Worm (Caenorhabditis elegans) whole organism, L4 larva: ENCODE data around the gene W01B6.6.

Experiments used
- D1046.2 ChIP-seq: fragments of 200-800 bp; sonication (Bioruptor generic); IDR thresholded peaks from 2 replicates; pipeline ENCODE4 v1.3.6; 2022; ENCODE audit warnings: missing genetic modification characterization, missing compliant biosample characterization
- T20F7.1 ChIP-seq: fragments of 200-800 bp; sonication (Bioruptor generic); optimal IDR thresholded peaks from 2 replicates; lab custom pipeline; 2018; ENCODE audit warnings: mild to moderate bottlenecking, missing genetic modification characterization, missing compliant biosample characterization
- Y48G9A.11 ChIP-seq: fragments of 200-800 bp; sonication (Bioruptor generic); IDR thresholded peaks from 2 replicates; pipeline ENCODE4 v1.3.6; 2022; ENCODE audit warnings: missing genetic modification reagents, missing genetic modification characterization, missing compliant biosample characterization
- Y5F2A.4 ChIP-seq: fragments of 200-800 bp; sonication (Bioruptor generic); optimal IDR thresholded peaks from 2 replicates; lab custom pipeline; 2018; ENCODE audit warnings: mild to moderate bottlenecking, missing genetic modification characterization, missing compliant biosample characterization
- ZK546.5 ChIP-seq, 2 experiments: sonication (generic microtip); optimal IDR thresholded peaks; 2 replicates each; lab custom pipeline; 2017; ENCODE audit warnings: missing biosample characterization in 2 of 2, missing genetic modification characterization in 2 of 2
- arid-1 ChIP-seq: fragments of 200-800 bp; sonication (Bioruptor generic); conservative IDR thresholded peaks from 2 replicates; pipeline ENCODE4 v1.3.6; 2022; ENCODE audit warnings: missing genetic modification reagents, missing genetic modification characterization, missing compliant biosample characterization
- cey-2 ChIP-seq: sonication (generic microtip); optimal IDR thresholded peaks from 3 replicates; lab custom pipeline; 2017; ENCODE audit warnings: missing genetic modification characterization, mild to moderate bottlenecking, missing compliant biosample characterization, antibody characterized with exemption, borderline replicate concordance; ENCODE audit not compliant: insufficient read depth
- ctbp-1 ChIP-seq: fragments of 200-800 bp; sonication (Bioruptor generic); IDR thresholded peaks from 2 replicates; pipeline ENCODE4 v1.3.6; 2022; ENCODE audit warnings: missing genetic modification reagents, missing genetic modification characterization, missing compliant biosample characterization
- dmd-9 ChIP-seq: fragments of 200-800 bp; sonication (Bioruptor generic); IDR thresholded peaks from 2 replicates; pipeline ENCODE4 v1.3.6; 2022; ENCODE audit warnings: missing genetic modification reagents, missing genetic modification characterization, missing compliant biosample characterization
- gei-8 ChIP-seq: fragments of 200-800 bp; sonication (Bioruptor generic); optimal IDR thresholded peaks from 2 replicates; lab custom pipeline; 2018; ENCODE audit warnings: mild to moderate bottlenecking, missing genetic modification characterization, missing compliant biosample characterization
- hif-1 ChIP-seq, 2 experiments: sonication (generic microtip); optimal IDR thresholded peaks; 2 replicates each; lab custom pipeline; 2016 to 2017; ENCODE audit warnings: missing compliant biosample characterization in 2 of 2, missing genetic modification characterization in 2 of 2, missing genetic modification reagents in 2 of 2, missing genotype in 2 of 2, mild to moderate bottlenecking in 1 of 2
- hlh-30 ChIP-seq: sonication (generic microtip); optimal IDR thresholded peaks from 2 replicates; lab custom pipeline; 2017; ENCODE audit warnings: antibody characterized with exemption, mild to moderate bottlenecking, missing genetic modification characterization, missing compliant biosample characterization; ENCODE audit not compliant: insufficient read depth
- jun-1 ChIP-seq: fragments of 150-350 bp; optimal IDR thresholded peaks from 2 replicates; lab custom pipeline; 2014; ENCODE audit warnings: missing biosample characterization, missing genetic modification reagents, missing genetic modification characterization
- lin-1 ChIP-seq: fragments of 200-800 bp; sonication (Bioruptor generic); IDR thresholded peaks from 2 replicates; pipeline ENCODE4 v1.3.6; 2022; ENCODE audit warnings: missing genetic modification reagents, missing genetic modification characterization, missing compliant biosample characterization
- lir-3 ChIP-seq: sonication (generic microtip); optimal IDR thresholded peaks from 2 replicates; lab custom pipeline; 2016; ENCODE audit warnings: mild to moderate bottlenecking, missing genetic modification characterization, missing compliant biosample characterization
- lsy-2 ChIP-seq, 2 experiments: fragments of 150-350 bp in 1 of 2; sonication (generic microtip) in 1 of 2; optimal IDR thresholded peaks; 2 replicates each; lab custom pipeline; 2014 to 2017; ENCODE audit warnings: missing biosample characterization in 2 of 2, missing genetic modification characterization in 2 of 2
- madf-5 ChIP-seq, 2 experiments: fragments of 200-800 bp; sonication (Bioruptor generic); IDR thresholded peaks; 2 replicates each; pipeline ENCODE4 v1.3.6; 2022; ENCODE audit warnings: missing compliant biosample characterization in 2 of 2, missing genetic modification characterization in 2 of 2
- mes-2 ChIP-seq: sonication (generic microtip); optimal IDR thresholded peaks from 2 replicates; lab custom pipeline; 2016; ENCODE audit warnings: missing genotype, mild to moderate bottlenecking, missing genetic modification characterization, missing compliant biosample characterization; ENCODE audit not compliant: poor library complexity, severe bottlenecking
- nhr-10 ChIP-seq: fragments of 150-350 bp; optimal IDR thresholded peaks from 2 replicates; lab custom pipeline; 2014; ENCODE audit warnings: missing biosample characterization, missing genetic modification characterization
- nhr-102 ChIP-seq: sonication (generic microtip); optimal IDR thresholded peaks from 2 replicates; lab custom pipeline; 2016; ENCODE audit warnings: mild to moderate bottlenecking, missing genetic modification characterization, moderate library complexity, missing compliant biosample characterization
- nhr-111 ChIP-seq: fragments of 200-800 bp; sonication (Bioruptor generic); optimal IDR thresholded peaks from 2 replicates; lab custom pipeline; 2018; ENCODE audit warnings: mild to moderate bottlenecking, missing genetic modification characterization, missing compliant biosample characterization
- nhr-237 ChIP-seq: sonication (generic microtip); optimal IDR thresholded peaks from 2 replicates; lab custom pipeline; 2017; ENCODE audit warnings: missing biosample characterization, missing genetic modification characterization
- nhr-25 ChIP-seq: sonication (generic microtip); optimal IDR thresholded peaks from 2 replicates; lab custom pipeline; 2017; ENCODE audit warnings: missing genetic modification characterization, mild to moderate bottlenecking, missing compliant biosample characterization, antibody characterized with exemption, moderate library complexity, borderline replicate concordance; ENCODE audit not compliant: insufficient read depth
- nhr-28 ChIP-seq: fragments of 150-350 bp; optimal IDR thresholded peaks from 2 replicates; lab custom pipeline; 2014; ENCODE audit warnings: missing biosample characterization, missing genetic modification characterization
- pha-4 ChIP-seq, 2 experiments: fragments of 150-350 bp in 1 of 2; fragments of 200-800 bp in 1 of 2; sonication (Bioruptor generic) in 1 of 2; IDR thresholded peaks in 1 of 2; optimal IDR thresholded peaks in 1 of 2; 2 replicates each; pipeline versions ENCODE4 v1.3.6 to Lab custom; 2014 to 2022; ENCODE audit warnings: missing genetic modification characterization in 2 of 2, missing genetic modification reagents in 2 of 2, missing biosample characterization in 1 of 2, missing compliant biosample characterization in 1 of 2
- saeg-2 ChIP-seq: fragments of 200-800 bp; sonication (Bioruptor generic); IDR thresholded peaks from 2 replicates; pipeline ENCODE4 v1.3.6; 2022; ENCODE audit warnings: missing genetic modification reagents, missing genetic modification characterization, missing compliant biosample characterization
- sdz-12 ChIP-seq: fragments of 200-800 bp; sonication (Bioruptor generic); optimal IDR thresholded peaks from 2 replicates; lab custom pipeline; 2018; ENCODE audit warnings: mild to moderate bottlenecking, missing genetic modification characterization, missing compliant biosample characterization
- set-16 ChIP-seq: fragments of 200-800 bp; sonication (Bioruptor generic); IDR thresholded peaks from 2 replicates; pipeline ENCODE4 v1.3.6; 2022; ENCODE audit warnings: missing genetic modification reagents, missing genetic modification characterization, missing compliant biosample characterization
- skn-1 ChIP-seq: fragments of 150-350 bp; optimal IDR thresholded peaks from 2 replicates; lab custom pipeline; 2014; ENCODE audit warnings: missing biosample characterization, missing genetic modification characterization
- snpc-1.2 ChIP-seq: fragments of 200-800 bp; sonication (Bioruptor generic); IDR thresholded peaks from 2 replicates; pipeline ENCODE4 v1.3.6; 2022; ENCODE audit warnings: missing genetic modification reagents, missing genetic modification characterization, missing compliant biosample characterization
- tag-97 ChIP-seq: fragments of 200-800 bp; sonication (Bioruptor generic); IDR thresholded peaks from 2 replicates; pipeline ENCODE4 v1.3.6; 2022; ENCODE audit warnings: missing genetic modification characterization, missing compliant biosample characterization
- tra-1 ChIP-seq: fragments of 200-800 bp; sonication (Bioruptor generic); IDR thresholded peaks from 2 replicates; pipeline ENCODE4 v1.3.6; 2022; ENCODE audit warnings: missing genetic modification reagents, missing genetic modification characterization, missing compliant biosample characterization
- unc-130 ChIP-seq: sonication (generic microtip); optimal IDR thresholded peaks from 2 replicates; lab custom pipeline; 2016; ENCODE audit warnings: missing genetic modification reagents, missing genetic modification characterization, missing compliant biosample characterization
- vab-7 ChIP-seq: fragments of 200-800 bp; sonication (Bioruptor generic); IDR thresholded peaks from 2 replicates; pipeline ENCODE4 v1.3.6; 2022; ENCODE audit warnings: missing genetic modification reagents, missing genetic modification characterization, missing compliant biosample characterization
- ztf-7 ChIP-seq: fragments of 150-350 bp; optimal IDR thresholded peaks from 2 replicates; lab custom pipeline; 2014; ENCODE audit warnings: missing biosample characterization, missing genetic modification characterization

W01B6.6 gene

ce11 chrIV:10080816-10081215, at the start of gene W01B6.6:
W01B6.6 (plus strand) TSS chrIV:10081116.
- no peak for TF ChIP-seq vab-7
- no peak for TF ChIP-seq ctbp-1 (GFP tag; lab: Robert Waterston, UW)
- TF ChIP-seq set-16 (GFP tag; lab: Robert Waterston, UW): no peak
- no peak for TF ChIP-seq tra-1 (GFP tag; lab: Robert Waterston, UW)
- no peak for TF ChIP-seq arid-1 (GFP tag; lab: Robert Waterston, UW)
- TF ChIP-seq Y48G9A.11 (GFP tag; lab: Robert Waterston, UW): no peak
- TF ChIP-seq hlh-30 (tag; lab: Kevin White, UChicago): no peak
- TF ChIP-seq nhr-28 (tag; lab: Kevin White, UChicago): no peak
- no peak for TF ChIP-seq pha-4 (GFP tag; IDR thresholded peaks at IDR 0.05; lab: Robert Waterston, UW)
- TF ChIP-seq pha-4 (tag; optimal IDR thresholded peaks at IDR 0.05; lab: Kevin White, UChicago): no peak
- no peak for TF ChIP-seq Y5F2A.4 (GFP tag; lab: Kevin White, UChicago)
- TF ChIP-seq T20F7.1 (GFP tag; lab: Kevin White, UChicago): no peak
- no peak for TF ChIP-seq cey-2 (tag; lab: Kevin White, UChicago)
- no peak for TF ChIP-seq skn-1 (tag; lab: Kevin White, UChicago)
- no peak for TF ChIP-seq tag-97

DNA sequence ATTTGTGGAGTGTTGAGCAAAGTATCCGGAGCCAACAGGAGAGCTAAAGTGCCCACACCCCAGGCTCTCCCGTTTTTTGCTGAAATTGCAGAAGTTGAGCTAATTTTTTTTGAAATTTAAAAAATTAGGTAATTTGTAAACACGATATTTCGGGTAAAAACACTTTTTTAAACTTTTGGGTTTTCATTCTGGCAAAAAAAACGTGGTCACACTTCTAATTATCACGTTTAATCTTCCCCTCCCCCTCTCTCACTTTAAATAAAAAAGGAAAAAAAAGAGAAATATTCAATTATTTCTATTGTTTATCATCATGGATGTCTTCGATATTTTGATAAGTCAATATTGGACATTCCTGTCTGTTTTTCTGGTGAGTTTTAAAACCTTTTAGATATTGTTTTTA, 47.9 kb upstream of the W01B6.6 start, which contains the start of gene F44D12.6:
F44D12.6 (plus strand) TSS at position 301 of the 400 bp plus-strand sequence.
- TF ChIP-seq snpc-1.2 (GFP tag; lab: Robert Waterston, UW): no peak
- no peak for TF ChIP-seq nhr-237 (tag; lab: Kevin White, UChicago)

ce11 chrIV:10036966-10037365, 44.0 kb upstream of the W01B6.6 start, which contains the start of gene F44D12.10:
F44D12.10 (minus strand) TSS chrIV:10037066.
- TF ChIP-seq lsy-2 (tag; optimal IDR thresholded peaks at IDR 0.05; lab: Kevin White, UChicago) (no peak), lir-3 (tag; lab: Kevin White, UChicago) (no peak), madf-5 (GFP tag; IDR thresholded peaks at IDR 0.05; lab: Robert Waterston, UW) (no peak), jun-1 (tag; lab: Kevin White, UChicago) (no peak), nhr-102 (no peak), hif-1 (tag; optimal IDR thresholded peaks at IDR 0.05; lab: Kevin White, UChicago) (no peak), nhr-10 (tag; lab: Kevin White, UChicago) (no peak), nhr-111 (no peak)

- TF ChIP-seq cey-2 (tag; lab: Kevin White, UChicago): no peak
- no peak for TF ChIP-seq ztf-7 (tag; lab: Kevin White, UChicago)
- TF ChIP-seq nhr-25 (tag; lab: Kevin White, UChicago): no peak
- TF ChIP-seq snpc-1.2 (GFP tag; lab: Robert Waterston, UW): no peak
- TF ChIP-seq hlh-30 (tag; lab: Kevin White, UChicago): no peak
- TF ChIP-seq saeg-2 (GFP tag; lab: Robert Waterston, UW): no peak
- TF ChIP-seq lin-1: no peak
- no peak for TF ChIP-seq ZK546.5 (tag; optimal IDR thresholded peaks at IDR 0.05; lab: Kevin White, UChicago)
- no peak for TF ChIP-seq T20F7.1 (GFP tag; lab: Kevin White, UChicago)
- no peak for TF ChIP-seq mes-2
- TF ChIP-seq dmd-9 (GFP tag; lab: Robert Waterston, UW): no peak
- TF ChIP-seq unc-130 (GFP tag; lab: Kevin White, UChicago): no peak
- no peak for TF ChIP-seq D1046.2 (GFP tag; lab: Robert Waterston, UW)
- no peak for TF ChIP-seq sdz-12 (GFP tag; lab: Kevin White, UChicago)
- TF ChIP-seq gei-8: no peak
Measured at ce11 chrIV:10040803-10041202, 40.1 kb upstream of the W01B6.6 start, which contains the start of gene dhs-31. dhs-31 (minus strand) TSS chrIV:10040903.
